Worm (Caenorhabditis elegans) whole organism, young adult: ENCODE data around the gene srd-3.

Experiments
- B0035.1 ChIP-seq: sonication (generic microtip); optimal IDR thresholded peaks from 2 replicates; lab custom pipeline; 2016; ENCODE audit warnings: missing genetic modification characterization, mild to moderate bottlenecking, missing compliant biosample characterization, missing genotype, missing genetic modification reagents
- aptf-2 ChIP-seq: fragments of 200-800 bp; sonication (Bioruptor generic); conservative IDR thresholded peaks from 2 replicates; pipeline ENCODE4 v1.3.6; 2022; ENCODE audit warnings: missing genetic modification reagents, missing genetic modification characterization, missing compliant biosample characterization
- ccch-3 ChIP-seq: fragments of 200-800 bp; sonication (Bioruptor generic); optimal IDR thresholded peaks from 2 replicates; lab custom pipeline; 2018; ENCODE audit warnings: mild to moderate bottlenecking, missing genetic modification characterization, missing compliant biosample characterization
- dpl-1 ChIP-seq: fragments of 150-350 bp; optimal IDR thresholded peaks from 2 replicates; lab custom pipeline; 2014; ENCODE audit warnings: missing biosample characterization, missing genetic modification reagents, missing genetic modification characterization
- lin-35 ChIP-seq, 3 experiments: fragments of 150-350 bp in 2 of 3; sonication (generic microtip) in 1 of 3; optimal IDR thresholded peaks; 2 replicates each; lab custom pipeline; 2014 to 2018; ENCODE audit warnings: missing biosample characterization in 3 of 3, missing genetic modification characterization in 3 of 3, missing genetic modification reagents in 3 of 3
- nhr-120 ChIP-seq: fragments of 200-800 bp; sonication (Bioruptor generic); IDR thresholded peaks from 2 replicates; pipeline ENCODE4 v1.3.6; 2022; ENCODE audit warnings: missing genetic modification characterization, missing compliant biosample characterization
- repo-1 ChIP-seq: sonication (generic microtip); optimal IDR thresholded peaks from 2 replicates; lab custom pipeline; 2017; ENCODE audit warnings: mild to moderate bottlenecking, missing genetic modification characterization, missing compliant biosample characterization
- unc-130 ChIP-seq: sonication (generic microtip); optimal IDR thresholded peaks from 2 replicates; lab custom pipeline; 2016; ENCODE audit warnings: missing genetic modification reagents, missing genetic modification characterization, missing compliant biosample characterization

DNA sequence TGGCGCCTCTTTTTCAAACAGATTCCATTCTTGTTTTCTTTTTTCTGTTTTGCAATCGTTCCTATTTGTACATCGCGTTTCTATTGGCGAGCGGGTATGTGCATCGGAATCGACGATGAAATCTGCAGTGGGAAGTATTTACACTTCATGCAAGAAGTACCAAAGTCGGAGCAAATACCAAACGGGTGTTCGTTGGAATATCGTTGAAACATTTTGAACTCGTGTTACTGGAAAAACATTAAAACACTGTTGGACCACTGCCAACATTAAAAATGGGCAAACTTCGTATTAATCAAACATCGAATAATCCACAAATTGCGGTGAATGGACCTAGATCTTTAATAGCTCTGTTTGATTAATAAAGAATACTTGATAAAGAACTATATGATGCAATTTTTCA lies 49.7 kb downstream of the srd-3 start, which contains the start of gene C23H3.9:
- TF ChIP-seq lin-35 (GFP tag; optimal IDR thresholded peaks at IDR 0.05; lab: Kevin White, UChicago) (no peak), ccch-3 (GFP tag; lab: Kevin White, UChicago) (no peak), unc-130 (no peak), B0035.1 (tag; lab: Kevin White, UChicago) (no peak), repo-1 (tag; lab: Kevin White, UChicago) (no peak), dpl-1 (GFP tag; lab: Kevin White, UChicago) (no peak), aptf-2 (GFP tag; lab: Robert Waterston, UW) (no peak), nhr-120 (GFP tag; lab: Robert Waterston, UW) (no peak)
